Worm (Caenorhabditis elegans) whole organism, L3 larva: ENCODE results near the gene T27E4.1.

ENCODE experiments used
- ZK546.5 ChIP-seq: sonication (generic microtip); optimal IDR thresholded peaks from 2 replicates; lab custom pipeline; 2017; ENCODE audit warnings: missing biosample characterization, missing genetic modification characterization
- aly-2 ChIP-seq: fragments of 150-350 bp; optimal IDR thresholded peaks from 2 replicates; lab custom pipeline; 2014; ENCODE audit warnings: missing biosample characterization, missing genetic modification characterization
- ama-1 ChIP-seq: fragments of 150-350 bp; optimal IDR thresholded peaks from 2 replicates; lab custom pipeline; 2018
- ceh-28 ChIP-seq: fragments of 150-350 bp; optimal IDR thresholded peaks from 2 replicates; lab custom pipeline; 2014; ENCODE audit warnings: missing biosample characterization, missing genetic modification reagents, missing genetic modification characterization
- daf-12 ChIP-seq: fragments of 150-350 bp; optimal IDR thresholded peaks from 2 replicates; lab custom pipeline; 2014; ENCODE audit warnings: missing biosample characterization, missing genetic modification reagents, missing genetic modification characterization
- egl-5 ChIP-seq: fragments of 150-350 bp; optimal IDR thresholded peaks from 2 replicates; lab custom pipeline; 2017; ENCODE audit warnings: missing biosample characterization, missing genetic modification reagents, missing genetic modification characterization, inconsistent platforms
- elt-1 ChIP-seq: fragments of 150-350 bp; optimal IDR thresholded peaks from 2 replicates; lab custom pipeline; 2014; ENCODE audit warnings: missing biosample characterization, missing genetic modification characterization
- elt-2 ChIP-seq: sonication (generic microtip); optimal IDR thresholded peaks from 2 replicates; lab custom pipeline; 2016; ENCODE audit warnings: missing genetic modification reagents, mild to moderate bottlenecking, missing genetic modification characterization, missing compliant biosample characterization
- elt-3 ChIP-seq, 3 experiments: fragments of 150-350 bp in 1 of 3; sonication (generic microtip) in 2 of 3; optimal IDR thresholded peaks; 2 replicates in 2 of 3; 4 replicates in 1 of 3; lab custom pipeline; 2014 to 2017; ENCODE audit warnings: missing biosample characterization in 3 of 3, missing genetic modification characterization in 3 of 3
- eor-1 ChIP-seq, 2 experiments: fragments of 150-350 bp; optimal IDR thresholded peaks; 2 replicates each; lab custom pipeline; 2014 to 2018; ENCODE audit warnings: missing biosample characterization in 2 of 2, missing genetic modification characterization in 2 of 2
- fkh-10 ChIP-seq: sonication (generic microtip); optimal IDR thresholded peaks from 2 replicates; lab custom pipeline; 2017; ENCODE audit warnings: missing biosample characterization, missing genetic modification reagents, missing genetic modification characterization
- fkh-2 ChIP-seq: fragments of 150-350 bp; optimal IDR thresholded peaks from 2 replicates; lab custom pipeline; 2014; ENCODE audit warnings: missing biosample characterization, missing genetic modification reagents, missing genetic modification characterization
- fos-1 ChIP-seq: fragments of 150-350 bp; optimal IDR thresholded peaks from 2 replicates; lab custom pipeline; 2014; ENCODE audit warnings: missing biosample characterization, missing genetic modification characterization
- hmg-11 ChIP-seq: sonication (generic microtip); optimal IDR thresholded peaks from 2 replicates; lab custom pipeline; 2016; ENCODE audit warnings: missing genetic modification characterization, missing compliant biosample characterization
- lin-15B ChIP-seq: fragments of 150-350 bp; optimal IDR thresholded peaks from 2 replicates; lab custom pipeline; 2014; ENCODE audit warnings: missing biosample characterization, missing genetic modification characterization
- lsy-12 ChIP-seq: sonication (generic microtip); optimal IDR thresholded peaks from 2 replicates; lab custom pipeline; 2016; ENCODE audit warnings: mild to moderate bottlenecking, missing genetic modification characterization, missing compliant biosample characterization
- mdl-1 ChIP-seq: fragments of 150-350 bp; optimal IDR thresholded peaks from 2 replicates; lab custom pipeline; 2014; ENCODE audit warnings: missing biosample characterization, missing genetic modification characterization
- nfya-1 ChIP-seq: sonication (generic microtip); optimal IDR thresholded peaks from 2 replicates; lab custom pipeline; 2017; ENCODE audit warnings: missing genetic modification characterization, mild to moderate bottlenecking, missing compliant biosample characterization, antibody characterized with exemption, moderate library complexity; ENCODE audit not compliant: insufficient read depth
- nhr-23 ChIP-seq: fragments of 150-350 bp; optimal IDR thresholded peaks from 2 replicates; lab custom pipeline; 2014; ENCODE audit warnings: missing biosample characterization, missing genetic modification reagents, missing genetic modification characterization
- nhr-237 ChIP-seq: fragments of 150-350 bp; optimal IDR thresholded peaks from 2 replicates; lab custom pipeline; 2014; ENCODE audit warnings: missing biosample characterization, missing genetic modification characterization
- nhr-25 ChIP-seq: sonication (generic microtip); optimal IDR thresholded peaks from 2 replicates; lab custom pipeline; 2017; ENCODE audit warnings: missing biosample characterization, missing genetic modification characterization
- nhr-43 ChIP-seq: sonication (generic microtip); optimal IDR thresholded peaks from 2 replicates; lab custom pipeline; 2016; ENCODE audit warnings: mild to moderate bottlenecking, missing genetic modification characterization, missing compliant biosample characterization; ENCODE audit not compliant: poor library complexity, severe bottlenecking
- nhr-67 ChIP-seq: fragments of 150-350 bp; optimal IDR thresholded peaks from 2 replicates; lab custom pipeline; 2014; ENCODE audit warnings: missing biosample characterization, missing genetic modification characterization
- nhr-77 ChIP-seq: fragments of 150-350 bp; optimal IDR thresholded peaks from 2 replicates; lab custom pipeline; 2014; ENCODE audit warnings: missing biosample characterization, missing genetic modification characterization
- pha-4 ChIP-seq: fragments of 150-350 bp; optimal IDR thresholded peaks from 2 replicates; lab custom pipeline; 2014; ENCODE audit warnings: missing biosample characterization, missing genetic modification reagents, missing genetic modification characterization
- pqm-1 ChIP-seq: fragments of 150-350 bp; optimal IDR thresholded peaks from 2 replicates; lab custom pipeline; 2017; ENCODE audit warnings: missing biosample characterization, missing genetic modification characterization, inconsistent platforms
- sea-2 ChIP-seq: fragments of 150-350 bp; sonication (generic microtip); optimal IDR thresholded peaks from 4 replicates; lab custom pipeline; 2014; ENCODE audit warnings: missing biosample characterization, missing genetic modification reagents, missing genetic modification characterization
- skn-1 ChIP-seq: fragments of 150-350 bp; optimal IDR thresholded peaks from 2 replicates; lab custom pipeline; 2014; ENCODE audit warnings: missing biosample characterization, missing genetic modification characterization
- tbx-2 ChIP-seq: sonication (generic microtip); optimal IDR thresholded peaks from 2 replicates; lab custom pipeline; 2016; ENCODE audit warnings: mild to moderate bottlenecking, missing genetic modification characterization, missing compliant biosample characterization
- unc-39 ChIP-seq: sonication (generic microtip); optimal IDR thresholded peaks from 4 replicates; lab custom pipeline; 2017; ENCODE audit warnings: missing biosample characterization, missing genetic modification characterization
- unc-62 ChIP-seq: fragments of 150-350 bp; sonication (generic microtip); optimal IDR thresholded peaks from 4 replicates; lab custom pipeline; 2014; ENCODE audit warnings: missing biosample characterization, missing genetic modification reagents, missing genetic modification characterization
- zag-1 ChIP-seq: fragments of 150-350 bp; optimal IDR thresholded peaks from 2 replicates; lab custom pipeline; 2014; ENCODE audit warnings: missing biosample characterization, missing genetic modification characterization
- ztf-11 ChIP-seq: fragments of 150-350 bp; optimal IDR thresholded peaks from 2 replicates; lab custom pipeline; 2014; ENCODE audit warnings: missing biosample characterization, missing genetic modification characterization
- ztf-4 ChIP-seq: fragments of 150-350 bp; optimal IDR thresholded peaks from 2 replicates; lab custom pipeline; 2014; ENCODE audit warnings: missing biosample characterization, missing genetic modification characterization

The T27E4.1 gene

DNA sequence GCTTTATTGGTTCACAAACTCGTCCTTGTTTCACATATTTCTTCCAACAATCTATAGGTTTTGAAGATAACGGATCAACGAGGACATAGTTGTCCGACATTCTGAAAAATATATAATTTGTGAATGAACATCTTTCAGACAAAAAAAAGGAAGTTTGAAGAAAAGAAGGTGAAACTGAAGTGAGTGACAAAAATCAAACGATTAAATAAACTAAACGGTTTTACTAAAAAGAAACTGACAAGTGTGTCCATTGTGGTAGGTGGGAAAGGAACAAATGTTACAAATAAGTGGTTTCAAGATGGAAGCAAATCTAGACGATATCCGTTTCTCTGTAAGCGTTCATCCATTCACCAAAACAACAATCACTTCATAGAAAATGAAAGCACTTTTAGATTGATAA, 29.8 kb upstream of the T27E4.1 start, which contains the start of gene C25E10.12:
C25E10.12 (minus strand) TSS at position 101 of the 400 bp plus-strand sequence.
- TF ChIP-seq ceh-28 (tag; lab: Kevin White, UChicago) = no peak
- no peak for TF ChIP-seq nhr-67 (tag; lab: Kevin White, UChicago)
- no peak for TF ChIP-seq nhr-43 (tag; lab: Kevin White, UChicago)
- TF ChIP-seq sea-2 (GFP tag; lab: Kevin White, UChicago) = no peak
- no peak for TF ChIP-seq daf-12 (tag; lab: Kevin White, UChicago)
- TF ChIP-seq skn-1 (tag; lab: Kevin White, UChicago) = no peak
- no peak for TF ChIP-seq ztf-11 (tag; lab: Kevin White, UChicago)
- no peak for TF ChIP-seq nhr-77 (tag; lab: Kevin White, UChicago)
- TF ChIP-seq fkh-2 = no peak
- TF ChIP-seq mdl-1 (tag; lab: Kevin White, UChicago) = no peak
- no peak for TF ChIP-seq ztf-4

DNA sequence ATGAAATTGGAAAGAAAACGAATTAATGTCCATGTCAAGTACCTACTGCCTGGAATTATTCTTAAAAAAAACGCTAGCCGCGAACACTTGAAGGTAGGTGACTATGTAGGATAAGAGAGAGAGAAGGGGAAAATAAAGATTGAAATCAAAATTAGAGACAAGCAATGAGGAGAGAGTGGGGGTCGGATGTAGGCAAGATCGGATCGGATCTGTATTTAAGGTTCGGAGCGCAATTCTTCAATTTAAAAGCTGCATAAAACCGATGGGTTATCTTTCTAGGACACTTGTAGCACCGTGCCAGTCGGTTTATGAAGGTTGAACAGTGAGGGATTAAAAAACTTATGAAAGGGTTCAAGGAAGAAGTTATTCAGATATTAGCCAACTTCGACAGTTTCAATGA, 29.0 kb upstream of the T27E4.1 start:
- TF ChIP-seq nhr-23 = peak; percentile 32
- TF ChIP-seq nhr-43 (tag; lab: Kevin White, UChicago) = no peak
- TF ChIP-seq elt-1 = no peak

DNA sequence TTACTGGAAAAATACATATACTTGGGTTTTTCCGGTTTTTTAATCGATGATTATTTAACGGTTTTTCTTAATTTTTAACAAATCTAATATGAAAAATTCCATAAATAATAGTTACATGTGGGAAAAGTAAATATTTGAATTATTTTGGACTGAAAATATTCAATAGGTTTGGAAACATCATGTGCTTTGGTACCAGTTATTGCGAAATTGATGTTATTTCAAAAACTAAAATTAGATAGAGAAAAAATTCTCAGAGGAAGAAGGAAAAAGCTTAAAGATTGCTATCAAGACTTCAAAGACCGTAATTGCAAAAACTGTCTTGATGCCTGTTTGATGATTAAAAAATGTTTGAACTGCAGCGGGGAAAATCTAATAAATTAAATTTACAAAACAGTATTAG, 27.1 kb upstream of the T27E4.1 start:
- no peak for TF ChIP-seq nhr-77 (tag; lab: Kevin White, UChicago)
- no peak for TF ChIP-seq elt-2 (tag; lab: Kevin White, UChicago)
- no peak for TF ChIP-seq aly-2 (tag; lab: Kevin White, UChicago)
- TF ChIP-seq tbx-2 (tag; lab: Kevin White, UChicago) = no peak
- TF ChIP-seq elt-3 (tag; optimal IDR thresholded peaks at IDR 0.05; lab: Kevin White, UChicago) = no peak
- TF ChIP-seq nhr-67 (tag; lab: Kevin White, UChicago) = no peak

DNA sequence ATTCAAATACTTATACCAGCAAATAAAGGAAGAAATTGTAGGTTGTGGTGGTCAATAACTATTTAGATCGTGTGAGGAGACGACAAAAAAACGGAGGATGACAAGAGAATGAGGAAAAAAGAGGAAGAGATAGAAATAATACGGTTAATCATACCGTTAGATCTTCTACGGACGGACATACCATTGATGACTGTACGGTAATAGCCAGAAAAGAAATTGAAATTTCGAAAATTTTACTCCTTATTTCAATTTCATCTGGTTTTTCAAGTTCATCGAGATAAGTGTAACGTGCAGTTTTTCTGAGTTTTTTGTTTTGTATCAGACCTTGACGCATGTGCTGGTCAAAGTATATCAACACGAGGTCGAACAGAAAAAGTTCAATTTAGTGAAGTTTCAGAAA, 26.2 kb upstream of the T27E4.1 start:
- TF ChIP-seq elt-1 (peak; percentile 87), daf-12 (tag; lab: Kevin White, UChicago) (no peak), zag-1 (tag; lab: Kevin White, UChicago) (no peak)
- TF ChIP-seq, all 47 proteins: peak for 1

DNA sequence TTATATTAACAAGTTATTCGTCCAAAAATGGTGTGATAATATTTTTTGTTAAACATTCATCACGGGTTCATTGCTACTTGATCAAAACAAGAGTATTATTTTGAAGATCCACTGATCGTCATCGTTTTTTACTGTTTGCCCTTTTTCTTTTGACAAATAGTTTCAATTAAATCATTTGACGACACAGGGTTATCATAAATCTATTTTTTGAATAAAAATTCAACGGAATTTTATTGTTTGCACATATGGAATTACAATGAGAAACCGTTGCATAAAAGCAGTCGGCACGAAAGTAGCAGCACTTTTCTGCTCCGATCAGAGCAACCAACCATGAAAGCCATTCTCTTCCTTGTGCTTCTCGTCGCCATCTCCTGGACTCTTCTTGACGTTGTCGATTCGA, 24.5 kb upstream of the T27E4.1 start, which contains the start of gene fip-2:
fip-2 (plus strand) TSS at position 301 of the 400 bp plus-strand sequence.
- TF ChIP-seq elt-2 (tag; lab: Kevin White, UChicago) (no peak), skn-1 (tag; lab: Kevin White, UChicago) (no peak), nhr-25 (tag; lab: Kevin White, UChicago) (no peak), daf-12 (tag; lab: Kevin White, UChicago) (no peak), ama-1 (no peak), fos-1 (tag; lab: Kevin White, UChicago) (no peak), ceh-28 (tag; lab: Kevin White, UChicago) (no peak), nhr-67 (tag; lab: Kevin White, UChicago) (no peak), unc-39 (tag; lab: Kevin White, UChicago) (no peak), tbx-2 (tag; lab: Kevin White, UChicago) (no peak)

DNA sequence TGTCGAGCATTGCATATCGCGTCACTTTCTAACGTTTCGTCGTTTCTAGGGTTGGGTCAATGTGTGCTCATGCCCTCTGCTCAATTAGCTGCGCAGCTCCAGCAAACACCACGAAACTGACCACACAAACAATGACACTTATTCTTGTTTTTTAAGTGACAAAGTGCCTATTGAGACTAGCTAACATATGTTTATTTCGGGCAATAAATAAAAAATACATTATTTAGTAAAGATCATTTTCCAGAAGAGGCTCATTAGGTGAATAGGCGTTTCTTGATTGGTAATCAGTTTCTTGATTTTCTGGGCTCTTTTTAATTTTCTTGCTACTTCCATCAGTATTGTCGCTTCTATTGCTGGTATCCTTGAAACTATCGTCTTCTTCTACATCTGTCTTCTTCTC, 22.5 kb upstream of the T27E4.1 start, which contains the start of gene T27E4.5:
T27E4.5 (minus strand) TSS at position 101 of the 400 bp plus-strand sequence.
- TF ChIP-seq nhr-23 (no peak), nhr-25 (tag; lab: Kevin White, UChicago) (no peak), fkh-2 (no peak), nfya-1 (no peak), ZK546.5 (tag; lab: Kevin White, UChicago) (no peak), hmg-11 (tag; lab: Kevin White, UChicago) (no peak), fkh-10 (GFP tag; lab: Kevin White, UChicago) (no peak), zag-1 (tag; lab: Kevin White, UChicago) (no peak), ama-1 (no peak), lin-15B (no peak), skn-1 (tag; lab: Kevin White, UChicago) (no peak)

DNA sequence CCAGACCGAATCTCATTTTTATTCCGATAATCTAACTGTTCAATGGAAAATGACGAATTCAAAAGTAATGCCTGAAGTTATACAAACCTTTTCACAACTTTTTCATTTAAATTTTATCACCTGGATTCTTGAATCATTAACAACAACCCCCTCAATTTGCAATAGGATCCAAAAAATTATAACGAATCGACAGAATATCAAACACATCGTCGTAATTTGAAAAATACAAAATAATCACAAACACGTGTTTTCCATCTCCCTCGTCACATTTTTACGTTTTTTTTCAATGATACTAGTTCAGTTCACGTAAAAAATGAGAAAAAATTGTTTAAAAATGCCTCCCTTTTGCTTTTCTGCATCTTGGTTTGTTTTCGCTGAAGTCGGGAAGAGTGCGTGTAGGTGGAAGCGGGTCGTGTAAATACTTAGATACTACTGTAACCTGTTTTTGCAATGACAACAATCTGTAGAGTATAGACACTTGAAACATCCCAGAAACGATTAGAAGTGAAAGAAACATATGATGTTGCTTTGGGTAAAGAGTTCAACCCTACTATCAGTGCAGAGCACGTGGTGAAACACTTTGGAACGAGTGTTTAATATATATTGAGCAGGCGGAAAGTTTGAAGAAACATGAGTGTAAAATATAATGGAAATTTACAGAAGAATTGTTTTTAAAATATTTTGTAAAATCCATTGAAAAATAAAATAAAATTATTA, 18.7 kb upstream of the T27E4.1 start, which contains the start of gene oac-50:
oac-50 (minus strand) TSS at position 219 of the 717 bp plus-strand sequence.
- TF ChIP-seq unc-62 (GFP tag; lab: Kevin White, UChicago) (no peak), egl-5 (tag; lab: Kevin White, UChicago) (no peak), nhr-25 (tag; lab: Kevin White, UChicago) (no peak), elt-2 (tag; lab: Kevin White, UChicago) (peak; percentile 55), pha-4 (peak; percentile 82), pqm-1 (tag; lab: Kevin White, UChicago) (peak; percentile 79), unc-39 (tag; lab: Kevin White, UChicago) (no peak), zag-1 (tag; lab: Kevin White, UChicago) (no peak), eor-1 (tag; optimal IDR thresholded peaks at IDR 0.05; lab: Kevin White, UChicago) (no peak), ama-1 (no peak), nhr-237 (no peak), lsy-12 (tag; lab: Kevin White, UChicago) (no peak)
- TF ChIP-seq, all 47 proteins: peak for 3
